Worm (Caenorhabditis elegans) whole organism, early embryonic: Measurements from ENCODE around the gene Y67D8B.2.

Experiments used
- B0310.2 ChIP-seq: sonication (generic microtip); optimal IDR thresholded peaks from 2 replicates; lab custom pipeline; 2016; ENCODE audit warnings: mild to moderate bottlenecking, missing genetic modification characterization, missing compliant biosample characterization
- F13C5.2 ChIP-seq: sonication (generic microtip); optimal IDR thresholded peaks from 2 replicates; lab custom pipeline; 2017; ENCODE audit warnings: mild to moderate bottlenecking, missing genetic modification characterization, inconsistent platforms, missing compliant biosample characterization
- aly-1 ChIP-seq: sonication (generic microtip); optimal IDR thresholded peaks from 2 replicates; lab custom pipeline; 2016; ENCODE audit warnings: missing genetic modification characterization, missing compliant biosample characterization
- ama-1 ChIP-seq: fragments of 150-350 bp; optimal IDR thresholded peaks from 2 replicates; lab custom pipeline; 2014
- ceh-13 ChIP-seq: fragments of 200-800 bp; sonication (Bioruptor generic); optimal IDR thresholded peaks from 2 replicates; lab custom pipeline; 2018; ENCODE audit warnings: mild to moderate bottlenecking, missing genetic modification characterization, missing compliant biosample characterization
- ceh-36 ChIP-seq: sonication (generic microtip); optimal IDR thresholded peaks from 2 replicates; lab custom pipeline; 2016; ENCODE audit warnings: missing genetic modification characterization, inconsistent platforms, missing compliant biosample characterization
- ets-7 ChIP-seq: sonication (generic microtip); optimal IDR thresholded peaks from 2 replicates; lab custom pipeline; 2016; ENCODE audit warnings: missing genotype, missing genetic modification characterization, missing compliant biosample characterization
- flt-1 ChIP-seq: fragments of 200-800 bp; sonication (Bioruptor generic); IDR thresholded peaks from 2 replicates; pipeline ENCODE4 v1.3.6; 2022; ENCODE audit warnings: missing genetic modification characterization, missing compliant biosample characterization
- hmbx-1 ChIP-seq: sonication (generic microtip); optimal IDR thresholded peaks from 2 replicates; lab custom pipeline; 2016; ENCODE audit warnings: mild to moderate bottlenecking, missing genetic modification characterization, missing compliant biosample characterization
- hmg-4 ChIP-seq: fragments of 200-800 bp; sonication (Bioruptor generic); optimal IDR thresholded peaks from 2 replicates; lab custom pipeline; 2018; ENCODE audit warnings: mild to moderate bottlenecking, missing genetic modification characterization, missing compliant biosample characterization
- hnd-1 ChIP-seq: sonication (generic microtip); optimal IDR thresholded peaks from 2 replicates; lab custom pipeline; 2016; ENCODE audit warnings: missing genetic modification characterization, missing compliant biosample characterization
- pes-1 ChIP-seq: fragments of 200-800 bp; sonication (Bioruptor generic); IDR thresholded peaks from 2 replicates; pipeline ENCODE4 v1.3.6; 2022; ENCODE audit warnings: missing genetic modification reagents, missing genetic modification characterization, missing compliant biosample characterization
- scrt-1 ChIP-seq: fragments of 200-800 bp; sonication (Bioruptor generic); IDR thresholded peaks from 2 replicates; pipeline ENCODE4 v1.3.6; 2022; ENCODE audit warnings: missing genetic modification characterization, missing compliant biosample characterization
- sea-1 ChIP-seq: fragments of 200-800 bp; sonication (Bioruptor generic); conservative IDR thresholded peaks from 2 replicates; pipeline ENCODE4 v1.3.6; 2022; ENCODE audit warnings: missing genetic modification characterization, missing compliant biosample characterization
- tbx-11 ChIP-seq: fragments of 200-800 bp; sonication (Bioruptor generic); IDR thresholded peaks from 2 replicates; pipeline ENCODE4 v1.3.6; 2022; ENCODE audit warnings: missing genetic modification characterization, missing compliant biosample characterization
- tbx-37 ChIP-seq: fragments of 200-800 bp; sonication (Bioruptor generic); conservative IDR thresholded peaks from 2 replicates; pipeline ENCODE4 v1.3.6; 2022; ENCODE audit warnings: missing genetic modification reagents, missing genetic modification characterization, missing compliant biosample characterization
- tra-4 ChIP-seq: sonication (generic microtip); optimal IDR thresholded peaks from 2 replicates; lab custom pipeline; 2017; ENCODE audit warnings: missing genetic modification characterization, missing compliant biosample characterization

The Y67D8B.2 gene

ce11 chrIV:3145587-3145986, 45.8 kb downstream of the Y67D8B.2 start, which contains the start of gene T23E1.3:
T23E1.3 (plus strand) TSS chrIV:3145887.
- no peak for TF ChIP-seq B0310.2 (tag; lab: Kevin White, UChicago)
- no peak for TF ChIP-seq pes-1 (GFP tag; lab: Robert Waterston, UW)
- no peak for TF ChIP-seq hnd-1 (tag; lab: Kevin White, UChicago)
- no peak for TF ChIP-seq ets-7
- TF ChIP-seq hmbx-1 (tag; lab: Kevin White, UChicago) = no peak
- TF ChIP-seq ceh-13 (GFP tag; lab: Kevin White, UChicago) = no peak
- no peak for TF ChIP-seq ama-1 (lab: Kevin White, UChicago)
- TF ChIP-seq tra-4 (tag; lab: Kevin White, UChicago) = no peak
- TF ChIP-seq ceh-36 (tag; lab: Kevin White, UChicago) = no peak
- no peak for TF ChIP-seq aly-1 (tag; lab: Kevin White, UChicago)
- TF ChIP-seq flt-1 (GFP tag; lab: Robert Waterston, UW) = no peak
- no peak for TF ChIP-seq sea-1 (GFP tag; lab: Robert Waterston, UW)

ce11 chrIV:3136493-3136892, 54.9 kb downstream of the Y67D8B.2 start:
- TF ChIP-seq hmg-4 (GFP tag; lab: Kevin White, UChicago) = no peak
- no peak for TF ChIP-seq F13C5.2 (tag; lab: Kevin White, UChicago)
- TF ChIP-seq B0310.2 (tag; lab: Kevin White, UChicago) = no peak
- TF ChIP-seq hnd-1 (tag; lab: Kevin White, UChicago) = no peak
- no peak for TF ChIP-seq flt-1 (GFP tag; lab: Robert Waterston, UW)
- no peak for TF ChIP-seq aly-1 (tag; lab: Kevin White, UChicago)
- no peak for TF ChIP-seq ceh-13 (GFP tag; lab: Kevin White, UChicago)
- TF ChIP-seq pes-1 (GFP tag; lab: Robert Waterston, UW) = no peak
- TF ChIP-seq ama-1 (lab: Kevin White, UChicago) = no peak
- TF ChIP-seq tra-4 (tag; lab: Kevin White, UChicago) = no peak
- TF ChIP-seq tbx-37 (GFP tag; lab: Robert Waterston, UW) = no peak
- no peak for TF ChIP-seq scrt-1 (GFP tag; lab: Robert Waterston, UW)
- TF ChIP-seq hmbx-1 (tag; lab: Kevin White, UChicago) = no peak
- TF ChIP-seq ets-7 = no peak
- TF ChIP-seq tbx-11 (GFP tag; lab: Robert Waterston, UW) = no peak
- TF ChIP-seq sea-1 (GFP tag; lab: Robert Waterston, UW) = no peak
- TF ChIP-seq ceh-36 (tag; lab: Kevin White, UChicago) = no peak
